Fruit fly (Drosophila melanogaster): ENCODE results near the gene PNUTS.
A peak's percentile ranks its signal among the peaks of the same experiment; 100 is the strongest.

Gene PNUTS

dm6 chr2L:837989-838388 lies 32.3 kb upstream of the PNUTS start (continued):
- 0 out of 2 replicates have a peak, but pooled peaks have one; percentile 6 for TF ChIP-seq ap (GFP tag; IDR thresholded peaks at IDR 0.05)
- no peak for TF ChIP-seq CG6683 (GFP tag; optimal IDR thresholded peaks at IDR 0.05)
- TF ChIP-seq pzg (GFP tag; optimal IDR thresholded peaks at IDR 0.05): no peak
- TF ChIP-seq ind (GFP tag; optimal IDR thresholded peaks at IDR 0.05): no peak
- no peak for TF ChIP-seq CG31365 (tag; optimal IDR thresholded peaks at IDR 0.05)
- TF ChIP-seq CG9932 (GFP tag; IDR thresholded peaks at IDR 0.05): peak; percentile 48
- no peak for TF ChIP-seq grau (tag; optimal IDR thresholded peaks at IDR 0.05)
- peak; percentile 89 for TF ChIP-seq Drgx (GFP tag; IDR thresholded peaks at IDR 0.05)
- TF ChIP-seq CrebB (tag; optimal IDR thresholded peaks at IDR 0.05): no peak
- no peak for TF ChIP-seq Dip2 (GFP tag; IDR thresholded peaks at IDR 0.05)
- TF ChIP-seq insv (GFP tag; optimal IDR thresholded peaks at IDR 0.05): no peak
- TF ChIP-seq CG6854 (GFP tag; optimal IDR thresholded peaks at IDR 0.05): no peak
- TF ChIP-seq Blimp-1 (GFP tag; optimal IDR thresholded peaks at IDR 0.05): peak; percentile 6
- no peak for TF ChIP-seq zf30C (GFP tag; optimal IDR thresholded peaks at IDR 0.05)
- TF ChIP-seq CG11085 (GFP tag; IDR thresholded peaks at IDR 0.05): no peak
- TF ChIP-seq CG12659 (GFP tag; optimal IDR thresholded peaks at IDR 0.05): no peak
- peak; percentile 42 for TF ChIP-seq jumu (GFP tag; optimal IDR thresholded peaks at IDR 0.05)
- TF ChIP-seq CG34224 (GFP tag; IDR thresholded peaks at IDR 0.05; ENCODE audit: partially characterized antibody): no peak
- TF ChIP-seq lmd (GFP tag; IDR thresholded peaks at IDR 0.05): no peak
- TF ChIP-seq HmgZ (tag; optimal IDR thresholded peaks at IDR 0.05): no peak
- TF ChIP-seq nau (GFP tag; optimal IDR thresholded peaks at IDR 0.05): no peak
- no peak for TF ChIP-seq CG6813 (GFP tag; optimal IDR thresholded peaks at IDR 0.05)
- TF ChIP-seq Vsx1 (GFP tag; optimal IDR thresholded peaks at IDR 0.05): no peak
- TF ChIP-seq Bdp1 (GFP tag; optimal IDR thresholded peaks at IDR 0.05): peak; percentile 26
- TF ChIP-seq CG4424 (GFP tag; optimal IDR thresholded peaks at IDR 0.05): no peak
- TF ChIP-seq kah (GFP tag; optimal IDR thresholded peaks at IDR 0.05): no peak
- TF ChIP-seq ssp (GFP tag; IDR thresholded peaks at IDR 0.05): no peak
- TF ChIP-seq Gug (GFP tag; IDR thresholded peaks at IDR 0.05): no peak
- TF ChIP-seq CG17829 (tag; optimal IDR thresholded peaks at IDR 0.05): no peak
- no peak for TF ChIP-seq CG2116 (GFP tag; optimal IDR thresholded peaks at IDR 0.05)
- TF ChIP-seq Rx (GFP tag; IDR thresholded peaks at IDR 0.05): peak; percentile 55; the same call in 1 of the 2 replicates
- TF ChIP-seq unpg (GFP tag; optimal IDR thresholded peaks at IDR 0.05): no peak
- no peak for TF ChIP-seq klu (GFP tag; IDR thresholded peaks at IDR 0.05)
- no peak for TF ChIP-seq CG10209 (GFP tag; optimal IDR thresholded peaks at IDR 0.05)
- no peak for TF ChIP-seq salm (tag; optimal IDR thresholded peaks at IDR 0.05)
- no peak for TF ChIP-seq usp (GFP tag; optimal IDR thresholded peaks at IDR 0.05)
- TF ChIP-seq dimm (GFP tag; IDR thresholded peaks at IDR 0.05): no peak
- no peak for TF ChIP-seq z (GFP tag; IDR thresholded peaks at IDR 0.05)
- TF ChIP-seq kay (GFP tag; optimal IDR thresholded peaks at IDR 0.05): no peak
- no peak for TF ChIP-seq CG3838 (GFP tag; optimal IDR thresholded peaks at IDR 0.05)
- no peak for TF ChIP-seq CG3995 (GFP tag; optimal IDR thresholded peaks at IDR 0.05)
- TF ChIP-seq Oaz (GFP tag; IDR thresholded peaks at IDR 0.05): 0 out of 2 replicates have a peak, but pooled peaks have one; percentile 15
- no peak for TF ChIP-seq CG7271 (tag; optimal IDR thresholded peaks at IDR 0.05)
- TF ChIP-seq Deaf1 (tag; optimal IDR thresholded peaks at IDR 0.05): no peak
- TF ChIP-seq row (GFP tag; IDR thresholded peaks at IDR 0.05): peak; percentile 79
- no peak for TF ChIP-seq Dad (GFP tag; optimal IDR thresholded peaks at IDR 0.05)
- peak; percentile 27; the same call in 1 of the 2 replicates for TF ChIP-seq Atf6 (GFP tag; IDR thresholded peaks at IDR 0.05)
- TF ChIP-seq vnd (GFP tag; IDR thresholded peaks at IDR 0.05; ENCODE audit: partially characterized antibody): no peak
- TF ChIP-seq gro (GFP tag; optimal IDR thresholded peaks at IDR 0.05): no peak
- TF ChIP-seq CHES-1-like (GFP tag; optimal IDR thresholded peaks at IDR 0.05): peak; percentile 3
- TF ChIP-seq CG9876 (GFP tag; optimal IDR thresholded peaks at IDR 0.05): peak; percentile 54
- no peak for TF ChIP-seq CG6654 (GFP tag; optimal IDR thresholded peaks at IDR 0.05)

Data from whole organism, embryonic.